Fruit fly (Drosophila melanogaster) whole organism, embryonic: Measurements from ENCODE around the gene CG12056.

Source experiments
- Antp ChIP-seq: fragments of 200-800 bp; sonication (Bioruptor generic); optimal IDR thresholded peaks from 3 replicates; lab custom pipeline; 2016; ENCODE audit warnings: missing biosample characterization, missing genetic modification characterization
- CG10321 ChIP-seq: fragments of 200-800 bp; sonication (Bioruptor generic); IDR thresholded peaks from 2 replicates; pipeline ENCODE4 v1.3.6; 2022; ENCODE audit warnings: missing biosample characterization, missing genetic modification characterization
- CG10979 ChIP-seq: fragments of 200-800 bp; sonication (Bioruptor generic); optimal IDR thresholded peaks from 2 replicates; lab custom pipeline; 2018; ENCODE audit warnings: missing biosample characterization, mild to moderate bottlenecking, missing genetic modification characterization, moderate library complexity
- CG11504 ChIP-seq: fragments of 200-800 bp; sonication (Bioruptor generic); optimal IDR thresholded peaks from 3 replicates; lab custom pipeline; 2019; ENCODE audit warnings: missing biosample characterization, mild to moderate bottlenecking, missing genetic modification characterization, moderate library complexity
- CG12071 ChIP-seq: fragments of 200-800 bp; sonication (Bioruptor generic); optimal IDR thresholded peaks from 3 replicates; lab custom pipeline; 2018; ENCODE audit warnings: missing biosample characterization, mild to moderate bottlenecking, missing genetic modification characterization
- CG15479 ChIP-seq: fragments of 200-800 bp; sonication (Bioruptor generic); optimal IDR thresholded peaks from 3 replicates; lab custom pipeline; 2019; ENCODE audit warnings: missing biosample characterization, mild to moderate bottlenecking, missing genetic modification characterization, moderate library complexity
- CG17829 ChIP-seq: fragments of 200-800 bp; optimal IDR thresholded peaks from 2 replicates; lab custom pipeline; 2019; ENCODE audit warnings: missing biosample characterization, mild to moderate bottlenecking, missing genetic modification characterization, moderate library complexity
- CG1792 ChIP-seq: fragments of 200-800 bp; sonication (Bioruptor generic); optimal IDR thresholded peaks from 2 replicates; lab custom pipeline; 2016; ENCODE audit warnings: missing biosample characterization, missing genetic modification characterization
- CG2129 ChIP-seq: fragments of 200-800 bp; sonication (Bioruptor generic); IDR thresholded peaks from 2 replicates; pipeline ENCODE4 v1.3.6; 2022; ENCODE audit warnings: missing biosample characterization, missing genetic modification characterization; ENCODE audit not compliant: partially characterized antibody
- CG2678 ChIP-seq: fragments of 200-800 bp; sonication (Bioruptor generic); optimal IDR thresholded peaks from 3 replicates; lab custom pipeline; 2019; ENCODE audit warnings: missing biosample characterization, mild to moderate bottlenecking, missing genetic modification characterization, moderate library complexity
- CG30403 ChIP-seq: fragments of 200-800 bp; sonication (Bioruptor generic); optimal IDR thresholded peaks from 3 replicates; lab custom pipeline; 2016; ENCODE audit warnings: missing biosample characterization, missing genetic modification characterization
- CG32767 ChIP-seq: fragments of 200-800 bp; sonication (Bioruptor generic); IDR thresholded peaks from 2 replicates; pipeline ENCODE4 v1.3.6; 2022; ENCODE audit warnings: missing biosample characterization, missing genetic modification characterization
- CG32772 ChIP-seq: fragments of 200-800 bp; sonication (Bioruptor generic); IDR thresholded peaks from 2 replicates; pipeline ENCODE4 v1.3.6; 2022; ENCODE audit warnings: missing biosample characterization, missing genetic modification characterization
- CG43689 ChIP-seq: fragments of 200-800 bp; sonication (Bioruptor generic); IDR thresholded peaks from 2 replicates; pipeline ENCODE4 v1.3.6; 2022; ENCODE audit warnings: missing biosample characterization, missing genetic modification characterization
- CG4820 ChIP-seq: fragments of 200-800 bp; sonication (Bioruptor generic); optimal IDR thresholded peaks from 3 replicates; lab custom pipeline; 2016; ENCODE audit warnings: missing biosample characterization, missing genetic modification characterization
- CG5245 ChIP-seq: fragments of 200-800 bp; sonication (Bioruptor generic); optimal IDR thresholded peaks from 3 replicates; lab custom pipeline; 2016; ENCODE audit warnings: missing biosample characterization, missing genetic modification characterization
- CG6854 ChIP-seq: fragments of 200-800 bp; sonication (Bioruptor generic); optimal IDR thresholded peaks from 3 replicates; lab custom pipeline; 2017; ENCODE audit warnings: missing biosample characterization, mild to moderate bottlenecking, missing genetic modification characterization
- CG8089 ChIP-seq: fragments of 200-800 bp; sonication (Bioruptor generic); optimal IDR thresholded peaks from 3 replicates; lab custom pipeline; 2016; ENCODE audit warnings: missing biosample characterization, missing genetic modification characterization
- CG8924 ChIP-seq: fragments of 200-800 bp; optimal IDR thresholded peaks from 3 replicates; lab custom pipeline; 2019; ENCODE audit warnings: missing biosample characterization, mild to moderate bottlenecking, missing genetic modification characterization, moderate library complexity
- CHES-1-like ChIP-seq: fragments of 200-800 bp; sonication (Bioruptor generic); optimal IDR thresholded peaks from 2 replicates; lab custom pipeline; 2016; ENCODE audit warnings: missing biosample characterization, missing genetic modification characterization
- CrebB ChIP-seq: fragments of 200-800 bp; sonication (Bioruptor generic); optimal IDR thresholded peaks from 3 replicates; lab custom pipeline; 2018; ENCODE audit warnings: missing biosample characterization, mild to moderate bottlenecking, missing genetic modification characterization
- Dfd ChIP-seq, 2 experiments: fragments of >200 bp; optimal IDR thresholded peaks; 2 replicates each; lab custom pipeline; 2017; ENCODE audit warnings: missing biosample characterization in 2 of 2, missing genetic modification characterization in 2 of 2
- HmgZ ChIP-seq: fragments of 200-800 bp; sonication (Bioruptor generic); optimal IDR thresholded peaks from 2 replicates; lab custom pipeline; 2018; ENCODE audit warnings: missing biosample characterization, mild to moderate bottlenecking, missing genetic modification characterization
- Jarid2 ChIP-seq: fragments of 200-800 bp; sonication (Bioruptor generic); optimal IDR thresholded peaks from 3 replicates; lab custom pipeline; 2017; ENCODE audit warnings: mild to moderate bottlenecking, missing biosample characterization, missing genetic modification reagents, missing genetic modification characterization
- NFAT ChIP-seq: fragments of 200-800 bp; sonication (Bioruptor generic); IDR thresholded peaks from 2 replicates; pipeline ENCODE4 v1.3.6; 2022; ENCODE audit warnings: missing biosample characterization, missing genetic modification characterization
- NfI ChIP-seq: fragments of 200-800 bp; sonication (Bioruptor generic); optimal IDR thresholded peaks from 3 replicates; lab custom pipeline; 2018; ENCODE audit warnings: missing biosample characterization, mild to moderate bottlenecking, missing genetic modification characterization, moderate library complexity
- Ravus ChIP-seq: fragments of 200-800 bp; sonication (Bioruptor generic); IDR thresholded peaks from 2 replicates; pipeline ENCODE4 v1.3.6; 2022; ENCODE audit warnings: missing biosample characterization, missing genetic modification characterization
- Side ChIP-seq: fragments of 200-800 bp; sonication (Bioruptor generic); optimal IDR thresholded peaks from 2 replicates; lab custom pipeline; 2016; ENCODE audit warnings: missing biosample characterization, missing genetic modification characterization
- bcd ChIP-seq: fragments of 200-800 bp; sonication (Bioruptor generic); optimal IDR thresholded peaks from 2 replicates; lab custom pipeline; 2017; ENCODE audit warnings: missing biosample characterization, mild to moderate bottlenecking, missing genetic modification characterization
- chm ChIP-seq: fragments of 200-800 bp; sonication (Bioruptor generic); IDR thresholded peaks from 2 replicates; pipeline ENCODE4 v1.3.6; 2022; ENCODE audit warnings: missing biosample characterization, missing genetic modification characterization
- dati ChIP-seq: fragments of 200-800 bp; sonication (Bioruptor generic); IDR thresholded peaks from 2 replicates; pipeline ENCODE4 v1.3.6; 2022; ENCODE audit warnings: missing biosample characterization, missing genetic modification characterization
- fd64A ChIP-seq: fragments of 200-800 bp; sonication (Bioruptor generic); optimal IDR thresholded peaks from 3 replicates; lab custom pipeline; 2018; ENCODE audit warnings: missing biosample characterization, mild to moderate bottlenecking, missing genetic modification characterization
- fru ChIP-seq: fragments of >200 bp; optimal IDR thresholded peaks from 2 replicates; lab custom pipeline; 2017
- gcm ChIP-seq: fragments of 200-800 bp; sonication (Bioruptor generic); optimal IDR thresholded peaks from 2 replicates; lab custom pipeline; 2019; ENCODE audit warnings: missing biosample characterization, mild to moderate bottlenecking, missing genetic modification characterization, moderate library complexity
- grn ChIP-seq: fragments of 200-800 bp; sonication (Bioruptor generic); optimal IDR thresholded peaks from 3 replicates; lab custom pipeline; 2017; ENCODE audit warnings: missing biosample characterization, missing genetic modification characterization
- hkb ChIP-seq, 2 experiments: fragments of 200-800 bp in 1 of 2; fragments of >200 bp in 1 of 2; sonication (Bioruptor generic) in 1 of 2; IDR thresholded peaks in 1 of 2; optimal IDR thresholded peaks in 1 of 2; 2 replicates each; pipeline versions ENCODE4 v1.3.6 to Lab custom; 2017 to 2022; ENCODE audit warnings: missing biosample characterization in 1 of 2, missing genetic modification characterization in 1 of 2
- hth ChIP-seq: fragments of >200 bp; optimal IDR thresholded peaks from 2 replicates; lab custom pipeline; 2017; ENCODE audit warnings: inconsistent platforms
- jumu ChIP-seq: fragments of 200-800 bp; sonication (Bioruptor generic); optimal IDR thresholded peaks from 3 replicates; lab custom pipeline; 2016; ENCODE audit warnings: missing biosample characterization, missing genetic modification characterization
- kah ChIP-seq: fragments of 200-800 bp; sonication (Bioruptor generic); optimal IDR thresholded peaks from 2 replicates; lab custom pipeline; 2018; ENCODE audit warnings: missing biosample characterization, mild to moderate bottlenecking, missing genetic modification characterization
- lola ChIP-seq, 3 experiments: fragments of >200 bp in 2 of 3; fragments of 200-800 bp in 1 of 3; sonication (Bioruptor generic) in 1 of 3; optimal IDR thresholded peaks; 2 replicates each; lab custom pipeline; 2017 to 2019; ENCODE audit warnings: missing biosample characterization in 3 of 3, missing genetic modification characterization in 3 of 3, mild to moderate bottlenecking in 1 of 3, moderate library complexity in 1 of 3
- oc ChIP-seq: fragments of 200-800 bp; sonication (Bioruptor generic); optimal IDR thresholded peaks from 2 replicates; lab custom pipeline; 2018; ENCODE audit warnings: missing biosample characterization, mild to moderate bottlenecking, missing genetic modification characterization, moderate library complexity
- onecut ChIP-seq: fragments of 200-800 bp; sonication (Bioruptor generic); IDR thresholded peaks from 2 replicates; pipeline ENCODE4 v1.3.6; 2022; ENCODE audit warnings: missing biosample characterization, missing genetic modification characterization
- rib ChIP-seq: fragments of 200-800 bp; sonication (Bioruptor generic); IDR thresholded peaks from 2 replicates; pipeline ENCODE4 v1.3.6; 2022; ENCODE audit warnings: missing biosample characterization, missing genetic modification characterization
- sd ChIP-seq: fragments of 200-800 bp; sonication (Bioruptor generic); optimal IDR thresholded peaks from 3 replicates; lab custom pipeline; 2018; ENCODE audit warnings: missing biosample characterization, mild to moderate bottlenecking, missing genetic modification characterization, moderate library complexity
- sens-2 ChIP-seq: fragments of 200-800 bp; sonication (Bioruptor generic); IDR thresholded peaks from 2 replicates; pipeline ENCODE4 v1.3.6; 2022; ENCODE audit warnings: missing biosample characterization, missing genetic modification characterization
- sim ChIP-seq: fragments of 200-800 bp; sonication (Bioruptor generic); IDR thresholded peaks from 2 replicates; pipeline ENCODE4 v1.3.6; 2022; ENCODE audit warnings: missing biosample characterization, missing genetic modification characterization
- ssp ChIP-seq: fragments of 200-800 bp; sonication (Bioruptor generic); IDR thresholded peaks from 2 replicates; pipeline ENCODE4 v1.3.6; 2022; ENCODE audit warnings: missing biosample characterization, missing genetic modification characterization
- stwl ChIP-seq: fragments of 200-800 bp; sonication (Bioruptor generic); optimal IDR thresholded peaks from 3 replicates; lab custom pipeline; 2018; ENCODE audit warnings: missing biosample characterization, mild to moderate bottlenecking, missing genetic modification characterization, moderate library complexity
- tna ChIP-seq: fragments of 200-800 bp; sonication (Bioruptor generic); IDR thresholded peaks from 2 replicates; pipeline ENCODE4 v1.3.6; 2022; ENCODE audit warnings: missing biosample characterization, missing genetic modification characterization; ENCODE audit not compliant: partially characterized antibody
- trh ChIP-seq: fragments of 200-800 bp; sonication (Bioruptor generic); optimal IDR thresholded peaks from 2 replicates; lab custom pipeline; 2016; ENCODE audit warnings: missing biosample characterization, missing genetic modification characterization
- tup ChIP-seq: fragments of 200-800 bp; sonication (Bioruptor generic); optimal IDR thresholded peaks from 2 replicates; lab custom pipeline; 2016; ENCODE audit warnings: missing biosample characterization, mild to moderate bottlenecking, missing genetic modification characterization, moderate library complexity
- tx ChIP-seq: fragments of 200-800 bp; sonication (Bioruptor generic); optimal IDR thresholded peaks from 2 replicates; lab custom pipeline; 2016; ENCODE audit warnings: missing biosample characterization, missing genetic modification characterization

The CG12056 gene

DNA sequence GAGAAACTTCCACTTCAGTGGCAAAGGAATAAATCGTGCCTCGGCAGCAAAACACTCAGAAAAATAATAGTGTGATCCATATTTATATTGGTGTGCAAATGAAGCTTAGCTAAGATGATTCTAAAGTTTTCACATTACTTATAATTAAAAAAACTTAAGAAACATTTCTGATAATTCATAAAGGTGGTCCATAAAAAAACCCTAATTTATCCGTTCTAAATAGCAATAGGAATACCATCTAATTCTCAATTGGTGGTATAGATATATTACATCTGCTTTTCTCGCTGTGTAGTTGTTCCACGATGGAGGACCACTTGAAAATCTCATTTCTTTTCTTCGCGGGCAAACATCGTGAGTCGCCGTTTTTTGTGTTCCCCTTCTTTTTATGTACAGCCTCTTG lies 37.3 kb upstream of the CG12056 start (continued):
- TF ChIP-seq onecut (GFP tag; lab: Robert Waterston, UW) (no peak), CG11504 (tag; lab: Kevin White, UChicago) (peak; percentile 72), Dfd (GFP tag; optimal IDR thresholded peaks at IDR 0.05; lab: Kevin White, UChicago) (no peak), CG4820 (peak; percentile 37), fd64A (GFP tag; lab: Kevin White, UChicago) (no peak), hkb (optimal IDR thresholded peaks at IDR 0.05; lab: Kevin White, UChicago) (no peak), hkb (GFP tag; IDR thresholded peaks at IDR 0.05; lab: Robert Waterston, UW) (peak; percentile 61), Side (no peak), NfI (GFP tag; lab: Kevin White, UChicago) (peak; percentile 30), CG2129 (GFP tag; lab: Robert Waterston, UW) (no peak), Ravus (GFP tag; lab: Robert Waterston, UW) (no peak), sd (no peak), CG5245 (GFP tag; lab: Kevin White, UChicago) (peak; percentile 7), jumu (GFP tag; lab: Kevin White, UChicago) (peak; percentile 3), tna (GFP tag; lab: Robert Waterston, UW) (no peak), oc (tag; lab: Kevin White, UChicago) (no peak), CG1792 (GFP tag; lab: Kevin White, UChicago) (peak; percentile 23), chm (GFP tag; lab: Robert Waterston, UW) (no peak), sens-2 (GFP tag; lab: Robert Waterston, UW) (no peak), fru (lab: Kevin White, UChicago) (no peak), CG6854 (GFP tag; lab: Kevin White, UChicago) (peak; percentile 40), NFAT (GFP tag; lab: Robert Waterston, UW) (no peak), CG8089 (GFP tag; lab: Kevin White, UChicago) (peak; percentile 39), rib (no peak), dati (GFP tag; lab: Robert Waterston, UW) (no peak), CG15479 (GFP tag; lab: Kevin White, UChicago) (no peak), sim (no peak), hth (lab: Kevin White, UChicago) (no peak), stwl (no peak), CHES-1-like (GFP tag; lab: Kevin White, UChicago) (peak; percentile 4), trh (GFP tag; lab: Kevin White, UChicago) (peak; percentile 14), CG32772 (GFP tag; lab: Robert Waterston, UW) (0 out of 2 replicates have a peak, but pooled peaks have one; percentile 21), CG2678 (tag; lab: Kevin White, UChicago) (peak; percentile 83), tx (GFP tag; lab: Kevin White, UChicago) (peak; percentile 9), grn (GFP tag; lab: Kevin White, UChicago) (no peak), CrebB (tag; lab: Kevin White, UChicago) (no peak), CG12071 (GFP tag; lab: Kevin White, UChicago) (peak; percentile 42), CG17829 (tag; lab: Kevin White, UChicago) (peak; percentile 66), CG43689 (GFP tag; lab: Robert Waterston, UW) (no peak), Jarid2 (GFP tag; lab: Kevin White, UChicago) (no peak), kah (peak; percentile 10), CG32767 (GFP tag; lab: Robert Waterston, UW) (no peak), tup (no peak), bcd (GFP tag; lab: Kevin White, UChicago) (peak; percentile 51), CG10321 (GFP tag; lab: Robert Waterston, UW) (no peak), CG8924 (tag; lab: Kevin White, UChicago) (no peak), CG10979 (peak; percentile 78), ssp (0 out of 2 replicates have a peak, but pooled peaks have one; percentile 16), gcm (no peak), CG30403 (GFP tag; lab: Kevin White, UChicago) (peak; percentile 67), HmgZ (tag; lab: Kevin White, UChicago) (no peak), Antp (no peak), lola (GFP tag; optimal IDR thresholded peaks at IDR 0.05; lab: Kevin White, UChicago) (peak in 1 of 3 experiments; percentile 62)
